Fruit fly (Drosophila melanogaster) whole organism, embryonic: Measurements from ENCODE around the gene CG42237.

ENCODE experiments used
- Asciz ChIP-seq: fragments of 200-800 bp; sonication (Bioruptor generic); optimal IDR thresholded peaks from 2 replicates; lab custom pipeline; 2017; ENCODE audit warnings: missing biosample characterization, mild to moderate bottlenecking, missing genetic modification characterization, missing genetic modification reagents
- Atf-2 ChIP-seq: fragments of 200-800 bp; sonication (Bioruptor generic); optimal IDR thresholded peaks from 2 replicates; lab custom pipeline; 2016; ENCODE audit warnings: missing biosample characterization, missing genetic modification characterization
- B-H2 ChIP-seq: fragments of 200-800 bp; sonication (Bioruptor generic); optimal IDR thresholded peaks from 2 replicates; lab custom pipeline; 2018; ENCODE audit warnings: missing biosample characterization, mild to moderate bottlenecking, missing genetic modification characterization
- CG10979 ChIP-seq: fragments of 200-800 bp; sonication (Bioruptor generic); optimal IDR thresholded peaks from 2 replicates; lab custom pipeline; 2018; ENCODE audit warnings: missing biosample characterization, mild to moderate bottlenecking, missing genetic modification characterization, moderate library complexity
- CG11247 ChIP-seq: fragments of 200-800 bp; sonication (Bioruptor generic); IDR thresholded peaks from 2 replicates; pipeline ENCODE4 v1.3.6; 2022; ENCODE audit warnings: missing biosample characterization, missing genetic modification characterization
- CG11696 ChIP-seq: fragments of 200-800 bp; sonication (Bioruptor generic); IDR thresholded peaks from 2 replicates; pipeline ENCODE4 v1.3.6; 2022; ENCODE audit warnings: missing biosample characterization, missing genetic modification characterization
- CG12942 ChIP-seq: fragments of 200-800 bp; sonication (Bioruptor generic); optimal IDR thresholded peaks from 3 replicates; lab custom pipeline; 2016; ENCODE audit warnings: missing biosample characterization, missing genetic modification characterization
- CG15696 ChIP-seq: fragments of 200-800 bp; sonication (Bioruptor generic); optimal IDR thresholded peaks from 2 replicates; lab custom pipeline; 2019; ENCODE audit warnings: missing biosample characterization, mild to moderate bottlenecking, missing genetic modification characterization, moderate library complexity
- CG1647 ChIP-seq: fragments of 200-800 bp; sonication (Bioruptor generic); optimal IDR thresholded peaks from 3 replicates; lab custom pipeline; 2016; ENCODE audit warnings: missing biosample characterization, missing genetic modification characterization
- CG16863 ChIP-seq: fragments of 200-800 bp; sonication (Bioruptor generic); optimal IDR thresholded peaks from 3 replicates; lab custom pipeline; 2016; ENCODE audit warnings: missing biosample characterization, missing genetic modification characterization
- CG17186 ChIP-seq: fragments of 200-800 bp; sonication (Bioruptor generic); optimal IDR thresholded peaks from 3 replicates; lab custom pipeline; 2017; ENCODE audit warnings: missing biosample characterization, missing genetic modification reagents, missing genetic modification characterization
- CG1792 ChIP-seq: fragments of 200-800 bp; sonication (Bioruptor generic); optimal IDR thresholded peaks from 2 replicates; lab custom pipeline; 2016; ENCODE audit warnings: missing biosample characterization, missing genetic modification characterization
- CG3281 ChIP-seq: fragments of 200-800 bp; sonication (Bioruptor generic); optimal IDR thresholded peaks from 3 replicates; lab custom pipeline; 2017; ENCODE audit warnings: missing biosample characterization, mild to moderate bottlenecking, missing genetic modification characterization
- CG33557 ChIP-seq: fragments of 200-800 bp; sonication (Bioruptor generic); optimal IDR thresholded peaks from 2 replicates; lab custom pipeline; 2019; ENCODE audit warnings: missing biosample characterization, mild to moderate bottlenecking, missing genetic modification characterization, moderate library complexity
- CG34422 ChIP-seq: fragments of 200-800 bp; sonication (Bioruptor generic); IDR thresholded peaks from 3 replicates; pipeline ENCODE4 v1.3.6; 2022; ENCODE audit warnings: missing biosample characterization, missing genetic modification characterization
- CG3726 ChIP-seq: fragments of 200-800 bp; sonication (Bioruptor generic); IDR thresholded peaks from 3 replicates; pipeline ENCODE4, ENCODE4 v1.3.6; 2022; ENCODE audit warnings: missing biosample characterization, missing genetic modification characterization
- CG4328 ChIP-seq: fragments of 200-800 bp; sonication (Bioruptor generic); optimal IDR thresholded peaks from 3 replicates; lab custom pipeline; 2017; ENCODE audit warnings: missing biosample characterization, missing genetic modification reagents, missing genetic modification characterization
- CG4404 ChIP-seq: fragments of 200-800 bp; sonication (Bioruptor generic); IDR thresholded peaks from 2 replicates; pipeline ENCODE4 v1.3.6; 2022; ENCODE audit warnings: missing biosample characterization, missing genetic modification characterization
- CG4820 ChIP-seq: fragments of 200-800 bp; sonication (Bioruptor generic); optimal IDR thresholded peaks from 3 replicates; lab custom pipeline; 2016; ENCODE audit warnings: missing biosample characterization, missing genetic modification characterization
- CG6175 ChIP-seq: fragments of 200-800 bp; sonication (Bioruptor generic); IDR thresholded peaks from 3 replicates; pipeline ENCODE4 v1.3.6; 2022; ENCODE audit warnings: missing biosample characterization, missing genetic modification characterization
- CG9727 ChIP-seq: fragments of 200-800 bp; sonication (Bioruptor generic); optimal IDR thresholded peaks from 3 replicates; lab custom pipeline; 2017; ENCODE audit warnings: missing biosample characterization, mild to moderate bottlenecking, missing genetic modification characterization
- Deaf1 ChIP-seq: fragments of 200-800 bp; optimal IDR thresholded peaks from 3 replicates; lab custom pipeline; 2019; ENCODE audit warnings: missing biosample characterization, mild to moderate bottlenecking, missing genetic modification characterization, moderate library complexity
- Drgx ChIP-seq: fragments of 200-800 bp; sonication (Bioruptor generic); IDR thresholded peaks from 2 replicates; pipeline ENCODE4 v1.3.6; 2022; ENCODE audit warnings: missing biosample characterization, missing genetic modification characterization
- Elba2 ChIP-seq: fragments of 200-800 bp; sonication (Bioruptor generic); optimal IDR thresholded peaks from 3 replicates; lab custom pipeline; 2016; ENCODE audit warnings: missing biosample characterization, missing genetic modification characterization
- H2.0 ChIP-seq: fragments of 200-800 bp; sonication (Bioruptor generic); IDR thresholded peaks from 2 replicates; pipeline ENCODE4 v1.3.6; 2022; ENCODE audit warnings: missing biosample characterization, missing genetic modification characterization
- Mad ChIP-seq: fragments of 200-800 bp; sonication (Bioruptor generic); optimal IDR thresholded peaks from 2 replicates; lab custom pipeline; 2016; ENCODE audit warnings: missing biosample characterization, missing genetic modification characterization
- Scr ChIP-seq: fragments of 200-800 bp; sonication (Bioruptor generic); IDR thresholded peaks from 2 replicates; pipeline ENCODE4 v1.3.6; 2022; ENCODE audit warnings: missing biosample characterization, missing genetic modification characterization; ENCODE audit not compliant: partially characterized antibody
- Six4 ChIP-seq: fragments of 200-800 bp; sonication (Bioruptor generic); optimal IDR thresholded peaks from 2 replicates; lab custom pipeline; 2016; ENCODE audit warnings: missing biosample characterization, missing genetic modification characterization
- al ChIP-seq: fragments of 200-800 bp; sonication (Bioruptor generic); IDR thresholded peaks from 2 replicates; pipeline ENCODE4 v1.3.6; 2022; ENCODE audit warnings: missing biosample characterization, missing genetic modification characterization
- ara ChIP-seq: fragments of 200-800 bp; sonication (Bioruptor generic); IDR thresholded peaks from 2 replicates; pipeline ENCODE4 v1.3.6; 2022; ENCODE audit warnings: missing biosample characterization, missing genetic modification characterization
- bowl ChIP-seq: fragments of 200-800 bp; sonication (Bioruptor generic); IDR thresholded peaks from 2 replicates; pipeline ENCODE4 v1.3.6; 2022; ENCODE audit warnings: missing biosample characterization, missing genetic modification characterization
- br ChIP-seq: fragments of >200 bp; optimal IDR thresholded peaks from 2 replicates; lab custom pipeline; 2017
- ci ChIP-seq: fragments of 200-800 bp; sonication (Bioruptor generic); IDR thresholded peaks from 3 replicates; pipeline ENCODE4 v1.3.6; 2022; ENCODE audit warnings: missing biosample characterization, missing genetic modification characterization
- danr ChIP-seq: fragments of 200-800 bp; sonication (Bioruptor generic); IDR thresholded peaks from 2 replicates; pipeline ENCODE4 v1.3.6; 2022; ENCODE audit warnings: missing biosample characterization, missing genetic modification characterization
- dmrt99B ChIP-seq: fragments of 200-800 bp; sonication (Bioruptor generic); optimal IDR thresholded peaks from 2 replicates; lab custom pipeline; 2018; ENCODE audit warnings: missing biosample characterization, mild to moderate bottlenecking, missing genetic modification characterization, moderate library complexity
- dysf ChIP-seq: fragments of 200-800 bp; sonication (Bioruptor generic); IDR thresholded peaks from 3 replicates; pipeline ENCODE4 v1.3.6; 2022; ENCODE audit warnings: missing biosample characterization, missing genetic modification characterization
- eve ChIP-seq, 2 experiments: fragments of >200 bp; optimal IDR thresholded peaks; 2 replicates each; lab custom pipeline; 2017; ENCODE audit warnings: missing biosample characterization in 2 of 2, missing genetic modification characterization in 2 of 2
- fd96Cb ChIP-seq: fragments of 200-800 bp; sonication (Bioruptor generic); optimal IDR thresholded peaks from 2 replicates; lab custom pipeline; 2018; ENCODE audit warnings: missing biosample characterization, mild to moderate bottlenecking, missing genetic modification characterization, moderate library complexity
- ham ChIP-seq: fragments of 200-800 bp; sonication (Bioruptor generic); IDR thresholded peaks from 2 replicates; pipeline ENCODE4 v1.3.6; 2022; ENCODE audit warnings: missing biosample characterization, missing genetic modification characterization
- hkb ChIP-seq, 2 experiments: fragments of 200-800 bp in 1 of 2; fragments of >200 bp in 1 of 2; sonication (Bioruptor generic) in 1 of 2; IDR thresholded peaks in 1 of 2; optimal IDR thresholded peaks in 1 of 2; 2 replicates each; pipeline versions ENCODE4 v1.3.6 to Lab custom; 2017 to 2022; ENCODE audit warnings: missing biosample characterization in 1 of 2, missing genetic modification characterization in 1 of 2
- ind ChIP-seq: fragments of 200-800 bp; sonication (Bioruptor generic); optimal IDR thresholded peaks from 3 replicates; lab custom pipeline; 2016; ENCODE audit warnings: missing biosample characterization, missing genetic modification characterization
- jigr1 ChIP-seq: fragments of 200-800 bp; sonication (Bioruptor generic); IDR thresholded peaks from 3 replicates; pipeline ENCODE4 v1.3.6; 2022; ENCODE audit warnings: missing biosample characterization, missing genetic modification characterization
- nom ChIP-seq: fragments of 200-800 bp; sonication (Bioruptor generic); optimal IDR thresholded peaks from 2 replicates; lab custom pipeline; 2017; ENCODE audit warnings: missing biosample characterization, missing genetic modification characterization, mild to moderate bottlenecking, moderate library complexity, missing genetic modification reagents
- p53 ChIP-seq: fragments of 200-800 bp; sonication (Bioruptor generic); optimal IDR thresholded peaks from 2 replicates; lab custom pipeline; 2016; ENCODE audit warnings: missing biosample characterization, missing genetic modification characterization
- phol ChIP-seq: fragments of 200-800 bp; sonication (Bioruptor generic); optimal IDR thresholded peaks from 3 replicates; lab custom pipeline; 2018; ENCODE audit warnings: missing biosample characterization, mild to moderate bottlenecking, missing genetic modification characterization, moderate library complexity
- sob ChIP-seq: fragments of 200-800 bp; sonication (Bioruptor generic); IDR thresholded peaks from 2 replicates; pipeline ENCODE4 v1.3.6; 2022; ENCODE audit warnings: missing biosample characterization, missing genetic modification characterization
- tna ChIP-seq: fragments of 200-800 bp; sonication (Bioruptor generic); IDR thresholded peaks from 2 replicates; pipeline ENCODE4 v1.3.6; 2022; ENCODE audit warnings: missing biosample characterization, missing genetic modification characterization; ENCODE audit not compliant: partially characterized antibody
- toy ChIP-seq: fragments of 200-800 bp; sonication (Bioruptor generic); IDR thresholded peaks from 2 replicates; pipeline ENCODE4 v1.3.6; 2022; ENCODE audit warnings: missing biosample characterization, missing genetic modification characterization
- tup ChIP-seq: fragments of 200-800 bp; sonication (Bioruptor generic); optimal IDR thresholded peaks from 2 replicates; lab custom pipeline; 2016; ENCODE audit warnings: missing biosample characterization, mild to moderate bottlenecking, missing genetic modification characterization, moderate library complexity
- tx ChIP-seq: fragments of 200-800 bp; sonication (Bioruptor generic); optimal IDR thresholded peaks from 2 replicates; lab custom pipeline; 2016; ENCODE audit warnings: missing biosample characterization, missing genetic modification characterization
- usp ChIP-seq: fragments of >200 bp; optimal IDR thresholded peaks from 2 replicates; lab custom pipeline; 2017; ENCODE audit warnings: missing biosample characterization, missing genetic modification characterization
- zf30C ChIP-seq: fragments of 200-800 bp; sonication (Bioruptor generic); optimal IDR thresholded peaks from 3 replicates; lab custom pipeline; 2018; ENCODE audit warnings: missing biosample characterization, mild to moderate bottlenecking, missing genetic modification characterization

The CG42237 gene

dm6 chrX:13143100-13143499 is 28.2 kb downstream of the CG42237 start (continued):
- TF ChIP-seq tx (no peak), CG11247 (GFP tag; lab: Robert Waterston, UW) (no peak), B-H2 (GFP tag; lab: Kevin White, UChicago) (no peak), CG6175 (GFP tag; lab: Robert Waterston, UW) (no peak), eve (GFP tag; optimal IDR thresholded peaks at IDR 0.05; lab: Kevin White, UChicago) (peak in 1 of 2 experiments; percentile 50), CG9727 (GFP tag; lab: Kevin White, UChicago) (peak; percentile 12), tup (no peak), CG15696 (tag; lab: Kevin White, UChicago) (peak; percentile 31), ara (no peak), Elba2 (GFP tag; lab: Kevin White, UChicago) (no peak), sob (peak; percentile 42; the same call in 1 of the 2 replicates), Atf-2 (GFP tag; lab: Kevin White, UChicago) (no peak), CG16863 (GFP tag; lab: Kevin White, UChicago) (no peak), usp (GFP tag; lab: Kevin White, UChicago) (no peak), Scr (GFP tag; lab: Robert Waterston, UW) (no peak), CG33557 (GFP tag; lab: Kevin White, UChicago) (no peak), ind (GFP tag; lab: Kevin White, UChicago) (peak; percentile 21), jigr1 (GFP tag; lab: Robert Waterston, UW) (no peak), tna (no peak), al (GFP tag; lab: Robert Waterston, UW) (no peak), CG4404 (GFP tag; lab: Robert Waterston, UW) (peak; percentile 39), zf30C (GFP tag; lab: Kevin White, UChicago) (no peak), Drgx (GFP tag; lab: Robert Waterston, UW) (peak; percentile 89), ci (GFP tag; lab: Robert Waterston, UW) (peak; percentile 58; the same call in 2 of the 3 replicates), p53 (no peak), Mad (GFP tag; lab: Kevin White, UChicago) (no peak), br (lab: Kevin White, UChicago) (no peak), dmrt99B (tag; lab: Kevin White, UChicago) (peak; percentile 74), bowl (GFP tag; lab: Robert Waterston, UW) (no peak), dysf (GFP tag; lab: Robert Waterston, UW) (peak; percentile 46; the same call in 2 of the 3 replicates), ham (GFP tag; lab: Robert Waterston, UW) (no peak), nom (GFP tag; lab: Kevin White, UChicago) (peak; percentile 58), CG12942 (GFP tag; lab: Kevin White, UChicago) (no peak), CG3726 (GFP tag; lab: Robert Waterston, UW) (no peak), CG10979 (peak; percentile 33), CG17186 (no peak), Six4 (GFP tag; lab: Kevin White, UChicago) (peak; percentile 6), danr (GFP tag; lab: Robert Waterston, UW) (no peak), CG1792 (GFP tag; lab: Kevin White, UChicago) (no peak), CG4820 (peak; percentile 10), CG4328 (GFP tag; lab: Kevin White, UChicago) (no peak), Asciz (GFP tag; lab: Kevin White, UChicago) (no peak), CG34422 (GFP tag; lab: Robert Waterston, UW) (peak; percentile 37; the same call in 1 of the 3 replicates), CG11696 (GFP tag; lab: Robert Waterston, UW) (peak; percentile 68), CG1647 (GFP tag; lab: Kevin White, UChicago) (no peak), Deaf1 (tag; lab: Kevin White, UChicago) (no peak), CG3281 (GFP tag; lab: Kevin White, UChicago) (no peak), fd96Cb (peak; percentile 50), phol (tag; lab: Kevin White, UChicago) (peak; percentile 51), toy (no peak), H2.0 (GFP tag; lab: Robert Waterston, UW) (peak; percentile 33; the same call in 1 of the 2 replicates), hkb (optimal IDR thresholded peaks at IDR 0.05; lab: Kevin White, UChicago) (no peak), hkb (GFP tag; IDR thresholded peaks at IDR 0.05; lab: Robert Waterston, UW) (peak; percentile 66)
